Worm (Caenorhabditis elegans): Measurements from ENCODE around the gene unc-22.
A peak's percentile ranks its signal among the peaks of the same experiment; 100 is the strongest.

unc-22 gene

DNA sequence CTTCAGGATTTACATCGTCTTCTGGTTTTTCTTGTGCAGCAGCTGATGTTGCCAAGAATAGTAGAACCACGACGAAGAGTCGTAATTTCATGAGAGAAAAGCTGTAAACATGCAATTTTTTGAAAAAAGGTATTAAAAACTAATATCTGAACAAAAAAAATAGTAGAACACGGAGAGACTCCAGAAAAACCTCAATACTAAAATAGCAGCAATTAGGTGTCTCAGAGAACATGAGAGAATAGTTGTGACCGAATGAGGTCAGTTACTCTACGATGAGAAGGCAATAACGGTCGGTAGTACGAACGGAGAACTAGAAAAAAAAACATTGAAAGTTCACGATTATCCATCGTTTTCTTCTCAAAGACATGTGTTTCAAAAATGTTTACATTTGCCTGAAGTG is 18.3 kb upstream of the unc-22 start, which contains the start of gene tgn-38 (continued):
- no peak for TF ChIP-seq nhr-41 (GFP tag; IDR thresholded peaks at IDR 0.05)
- TF ChIP-seq arid-1 (GFP tag; conservative IDR thresholded peaks at IDR 0.05) = no peak

DNA sequence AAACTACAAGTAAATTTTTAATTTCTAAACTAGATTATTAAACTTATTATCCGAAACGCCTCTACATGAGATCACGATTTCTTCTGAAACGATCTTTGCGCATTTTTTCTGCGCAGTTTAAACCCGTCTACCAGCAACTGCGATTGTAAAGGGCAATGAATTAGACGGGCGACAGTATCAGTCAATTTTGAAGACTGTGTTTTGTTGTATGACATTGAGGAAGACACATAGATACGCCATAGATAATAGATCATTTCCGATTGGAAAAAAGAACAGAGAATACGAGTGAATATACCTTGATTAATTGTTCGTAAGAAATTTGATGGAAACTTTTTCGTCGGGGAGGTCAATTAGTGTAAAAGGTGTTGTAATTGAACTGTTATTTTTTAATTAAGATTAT is 10.6 kb upstream of the unc-22 start:
- no peak for TF ChIP-seq T26A8.4 (GFP tag; IDR thresholded peaks at IDR 0.05)
- TF ChIP-seq nhr-28 (tag; optimal IDR thresholded peaks at IDR 0.05) = peak; percentile 57
- peak in 1 of 2 experiments; percentile 46 for TF ChIP-seq mdl-1 (tag; optimal IDR thresholded peaks at IDR 0.05)
- TF ChIP-seq nhr-48 (tag; optimal IDR thresholded peaks at IDR 0.05) = peak; percentile 5
- TF ChIP-seq nhr-25 (tag; optimal IDR thresholded peaks at IDR 0.05; ENCODE audit: borderline replicate concordance, insufficient read depth) = peak; percentile 47
- no peak for TF ChIP-seq duxl-1 (tag; optimal IDR thresholded peaks at IDR 0.05; ENCODE audit: poor library complexity)

DNA sequence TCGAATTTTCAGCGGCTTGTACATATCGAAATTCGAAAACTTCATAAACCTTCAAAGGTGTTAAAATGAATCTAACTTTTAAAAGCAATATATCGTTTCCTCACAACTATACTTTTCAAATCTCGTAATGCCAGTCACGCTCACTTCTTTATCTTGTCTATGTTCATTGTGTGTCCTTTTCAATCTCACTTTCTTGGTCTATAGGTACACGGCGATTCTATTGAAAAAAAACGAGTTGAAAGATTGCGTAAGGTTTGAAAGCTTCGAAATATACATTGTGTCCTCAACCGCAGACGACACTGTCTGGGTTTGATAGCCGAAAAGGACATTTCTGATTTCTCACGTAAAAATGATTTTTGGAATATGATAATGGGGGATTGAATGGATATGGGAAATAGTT is 8.1 kb upstream of the unc-22 start:
- TF ChIP-seq mxl-3 (GFP tag; optimal IDR thresholded peaks at IDR 0.05) (no peak), aly-2 (tag; optimal IDR thresholded peaks at IDR 0.05) (no peak), spr-3 (GFP tag; optimal IDR thresholded peaks at IDR 0.05) (no peak), unc-62 (GFP tag; optimal IDR thresholded peaks at IDR 0.05 in 1 of 2) (peak in 1 of 2 experiments; percentile 84), unc-62 (tag; optimal IDR thresholded peaks at IDR 0.05) (no peak)

DNA sequence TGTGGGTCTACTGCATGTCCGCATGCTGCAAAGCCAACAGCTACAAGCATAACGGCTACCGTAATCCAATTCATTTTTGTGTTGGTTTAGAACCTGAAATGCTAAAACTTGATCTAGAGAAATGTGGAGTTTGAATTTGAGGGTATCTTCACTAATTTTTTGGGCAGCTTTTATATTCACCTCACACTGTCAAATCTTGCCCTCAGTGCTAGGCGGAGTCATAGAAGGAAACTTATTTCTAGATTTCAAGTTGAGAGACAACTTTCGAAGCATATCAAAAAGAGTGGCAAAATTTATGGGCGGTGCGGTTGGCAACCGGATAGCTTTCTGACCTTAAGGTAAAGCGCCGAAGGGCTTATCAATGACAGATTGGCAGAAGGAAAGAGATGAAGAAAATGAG is 4.8 kb upstream of the unc-22 start, which contains the start of gene lips-6:
lips-6 (minus strand) TSS at position 101 of the 400 bp plus-strand sequence.
- no peak for TF ChIP-seq hif-1 (tag; optimal IDR thresholded peaks at IDR 0.05)
- no peak for TF ChIP-seq Y48G9A.11 (GFP tag; IDR thresholded peaks at IDR 0.05)
- TF ChIP-seq hlh-11 (tag; optimal IDR thresholded peaks at IDR 0.05) = no peak
- TF ChIP-seq nhr-10 (tag; optimal IDR thresholded peaks at IDR 0.05) = no peak
- no peak for TF ChIP-seq ceh-62 (tag; optimal IDR thresholded peaks at IDR 0.05)
- no peak for TF ChIP-seq ztf-7 (tag; optimal IDR thresholded peaks at IDR 0.05)
- no peak for TF ChIP-seq ceh-32 (tag; optimal IDR thresholded peaks at IDR 0.05; ENCODE audit: poor library complexity)
- no peak for TF ChIP-seq lir-3 (tag; optimal IDR thresholded peaks at IDR 0.05)
- no peak for TF ChIP-seq mdl-1 (tag; optimal IDR thresholded peaks at IDR 0.05)
- TF ChIP-seq nhr-111 (GFP tag; optimal IDR thresholded peaks at IDR 0.05) = no peak
- TF ChIP-seq madf-5 (GFP tag; IDR thresholded peaks at IDR 0.05) = no peak
- no peak for TF ChIP-seq lin-29 (GFP tag; IDR thresholded peaks at IDR 0.05)
- no peak for TF ChIP-seq unc-62 (GFP tag; optimal IDR thresholded peaks at IDR 0.05 in 1 of 2)
- TF ChIP-seq unc-62 (tag; optimal IDR thresholded peaks at IDR 0.05) = no peak
- no peak for TF ChIP-seq vab-7 (GFP tag; IDR thresholded peaks at IDR 0.05)
- no peak for TF ChIP-seq daf-8 (GFP tag; IDR thresholded peaks at IDR 0.05)
- no peak for TF ChIP-seq nhr-28 (tag; optimal IDR thresholded peaks at IDR 0.05)
- TF ChIP-seq dpl-1 (GFP tag; optimal IDR thresholded peaks at IDR 0.05) = no peak
- no peak for TF ChIP-seq ceh-20 (GFP tag; IDR thresholded peaks at IDR 0.05)
- TF ChIP-seq madf-9 (GFP tag; conservative IDR thresholded peaks at IDR 0.05) = no peak
- no peak for TF ChIP-seq mdt-29 (GFP tag; IDR thresholded peaks at IDR 0.05)

DNA sequence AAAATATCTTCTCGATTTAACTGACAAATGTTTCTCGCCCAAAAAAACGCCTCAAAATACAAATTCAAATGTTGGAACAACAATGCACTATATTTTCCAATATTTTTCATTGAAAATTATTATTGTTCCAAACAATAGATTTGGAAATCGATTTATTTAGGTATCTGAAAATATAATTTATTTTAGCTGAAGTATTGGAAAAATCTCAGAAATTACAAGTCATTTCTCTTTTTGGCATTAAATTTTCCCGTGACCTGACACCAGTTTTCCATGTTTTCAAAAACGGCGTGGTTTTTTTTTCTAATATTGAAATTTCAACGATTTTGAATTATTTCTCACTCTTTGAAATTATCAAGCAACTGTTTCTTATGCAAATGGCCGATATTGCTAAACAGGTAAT is 2.3 kb upstream of the unc-22 start, which contains the start of gene spe-17:
spe-17 (plus strand) TSS at position 301 of the 400 bp plus-strand sequence.
- no peak for TF ChIP-seq daf-12 (tag; optimal IDR thresholded peaks at IDR 0.05)
- TF ChIP-seq Y75B8A.6 (GFP tag; IDR thresholded peaks at IDR 0.05) = no peak
- TF ChIP-seq mdl-1 (tag; optimal IDR thresholded peaks at IDR 0.05) = no peak
- TF ChIP-seq rbr-2 (tag; optimal IDR thresholded peaks at IDR 0.05) = no peak
- TF ChIP-seq dpl-1 (GFP tag; optimal IDR thresholded peaks at IDR 0.05) = no peak
- no peak for TF ChIP-seq daf-19 (GFP tag; conservative IDR thresholded peaks at IDR 0.05)
- no peak for TF ChIP-seq nhr-237 (tag; optimal IDR thresholded peaks at IDR 0.05)
